Fruit fly (Drosophila melanogaster): Measurements from ENCODE around the gene Tsf2.

DNA sequence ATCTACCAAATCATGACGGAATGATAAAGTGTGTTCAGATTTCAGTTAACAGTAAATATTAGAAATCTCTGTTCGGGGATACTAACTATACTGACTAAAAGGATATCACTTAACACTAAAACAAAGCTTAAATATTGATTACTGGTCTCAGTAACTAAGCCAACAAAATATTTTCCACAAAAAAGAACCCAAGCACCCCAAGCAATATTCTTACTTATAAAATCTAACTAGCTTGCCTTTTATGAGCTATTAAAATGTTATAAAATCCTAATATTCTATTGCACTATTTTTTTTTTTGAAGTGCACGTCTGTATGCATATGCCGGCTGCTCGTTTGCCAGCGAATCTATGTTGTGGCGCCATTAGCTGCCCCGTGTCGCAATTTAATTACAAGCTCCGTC is 15.9 kb upstream of the Tsf2 start:
- TF ChIP-seq foxo (GFP tag; optimal IDR thresholded peaks at IDR 0.05) (no peak), ey (GFP tag; optimal IDR thresholded peaks at IDR 0.05) (no peak), pan (optimal IDR thresholded peaks at IDR 0.05) (no peak), N (GFP tag; optimal IDR thresholded peaks at IDR 0.05) (no peak), h (GFP tag; optimal IDR thresholded peaks at IDR 0.05) (no peak), tai (GFP tag; optimal IDR thresholded peaks at IDR 0.05) (no peak), woc (GFP tag; optimal IDR thresholded peaks at IDR 0.05) (no peak), fru (GFP tag; optimal IDR thresholded peaks at IDR 0.05) (no peak), lola (GFP tag; optimal IDR thresholded peaks at IDR 0.05) (no peak), Mio (GFP tag; optimal IDR thresholded peaks at IDR 0.05) (no peak)
